Fruit fly (Drosophila melanogaster) whole organism, prepupa: ENCODE results near the gene Pif1.

Experiments
- CG11762 ChIP-seq: fragments of 200-800 bp; sonication (Bioruptor generic); optimal IDR thresholded peaks from 3 replicates; lab custom pipeline; 2016; ENCODE audit warnings: missing biosample characterization, missing genetic modification characterization; ENCODE audit not compliant: insufficient read depth
- CG16779 ChIP-seq: fragments of 200-800 bp; sonication (Bioruptor generic); optimal IDR thresholded peaks from 3 replicates; lab custom pipeline; 2017; ENCODE audit warnings: missing biosample characterization, mild to moderate bottlenecking, missing genetic modification characterization
- CG6854 ChIP-seq: fragments of 200-800 bp; sonication (Bioruptor generic); optimal IDR thresholded peaks from 2 replicates; lab custom pipeline; 2017; ENCODE audit warnings: missing biosample characterization, mild to moderate bottlenecking, missing genetic modification characterization
- CG7368 ChIP-seq: fragments of 200-800 bp; sonication (Bioruptor generic); optimal IDR thresholded peaks from 3 replicates; lab custom pipeline; 2016; ENCODE audit warnings: missing biosample characterization, missing genetic modification characterization
- Eip93F ChIP-seq: fragments of 200-800 bp; sonication (Bioruptor generic); optimal IDR thresholded peaks from 2 replicates; lab custom pipeline; 2016; ENCODE audit warnings: missing biosample characterization, mild to moderate bottlenecking, missing genetic modification characterization
- Ets21C ChIP-seq: fragments of 200-800 bp; sonication (Bioruptor generic); optimal IDR thresholded peaks from 3 replicates; lab custom pipeline; 2016; ENCODE audit warnings: missing biosample characterization, missing genetic modification characterization
- Hr39 ChIP-seq: fragments of 200-800 bp; sonication (Bioruptor generic); optimal IDR thresholded peaks from 2 replicates; lab custom pipeline; 2016; ENCODE audit warnings: missing biosample characterization, missing genetic modification characterization
- Hr4 ChIP-seq: fragments of 200-800 bp; sonication (Bioruptor generic); optimal IDR thresholded peaks from 3 replicates; lab custom pipeline; 2016; ENCODE audit warnings: missing biosample characterization, missing genetic modification characterization
- Smox ChIP-seq: fragments of 200-800 bp; sonication (Bioruptor generic); optimal IDR thresholded peaks from 3 replicates; lab custom pipeline; 2016; ENCODE audit warnings: missing biosample characterization, missing genetic modification characterization
- Sox102F ChIP-seq: fragments of 200-800 bp; sonication (Bioruptor generic); optimal IDR thresholded peaks from 2 replicates; lab custom pipeline; 2016; ENCODE audit warnings: missing biosample characterization, mild to moderate bottlenecking, missing genetic modification characterization
- dac ChIP-seq: fragments of 200-800 bp; sonication (Bioruptor generic); optimal IDR thresholded peaks from 2 replicates; lab custom pipeline; 2017; ENCODE audit warnings: missing biosample characterization, mild to moderate bottlenecking, missing genetic modification characterization
- topi ChIP-seq: fragments of 200-800 bp; sonication (Bioruptor generic); optimal IDR thresholded peaks from 3 replicates; lab custom pipeline; 2016; ENCODE audit warnings: missing biosample characterization, missing genetic modification characterization

- no peak for TF ChIP-seq Hr4 (GFP tag; lab: Kevin White, UChicago)
- no peak for TF ChIP-seq CG6854 (GFP tag; lab: Kevin White, UChicago)
- TF ChIP-seq topi: no peak
- TF ChIP-seq CG7368 (GFP tag; lab: Kevin White, UChicago): no peak
- no peak for TF ChIP-seq Hr39 (GFP tag; lab: Kevin White, UChicago)
- TF ChIP-seq CG11762 (GFP tag; lab: Kevin White, UChicago): no peak
- no peak for TF ChIP-seq dac (GFP tag; lab: Kevin White, UChicago)
- no peak for TF ChIP-seq Smox (GFP tag; lab: Kevin White, UChicago)
- no peak for TF ChIP-seq Ets21C (GFP tag; lab: Kevin White, UChicago)
- TF ChIP-seq Eip93F (GFP tag; lab: Kevin White, UChicago): no peak
- TF ChIP-seq CG16779 (tag; lab: Kevin White, UChicago): no peak
- TF ChIP-seq Sox102F (GFP tag; lab: Kevin White, UChicago): no peak
Observed at dm6 chr2L:3475948-3476347, 6.1 kb upstream of the Pif1 start.
